Fruit fly (Drosophila melanogaster) S2 (cell line): ENCODE data around the gene CG13055.

ENCODE experiments used
- CG8478 ChIP-seq: fragments of >200 bp; optimal IDR thresholded peaks from 2 replicates; lab custom pipeline; 2018
- CTCF ChIP-seq, 2 experiments: fragments of >200 bp; optimal IDR thresholded peaks; 2 replicates each; lab custom pipeline; 2018

DNA sequence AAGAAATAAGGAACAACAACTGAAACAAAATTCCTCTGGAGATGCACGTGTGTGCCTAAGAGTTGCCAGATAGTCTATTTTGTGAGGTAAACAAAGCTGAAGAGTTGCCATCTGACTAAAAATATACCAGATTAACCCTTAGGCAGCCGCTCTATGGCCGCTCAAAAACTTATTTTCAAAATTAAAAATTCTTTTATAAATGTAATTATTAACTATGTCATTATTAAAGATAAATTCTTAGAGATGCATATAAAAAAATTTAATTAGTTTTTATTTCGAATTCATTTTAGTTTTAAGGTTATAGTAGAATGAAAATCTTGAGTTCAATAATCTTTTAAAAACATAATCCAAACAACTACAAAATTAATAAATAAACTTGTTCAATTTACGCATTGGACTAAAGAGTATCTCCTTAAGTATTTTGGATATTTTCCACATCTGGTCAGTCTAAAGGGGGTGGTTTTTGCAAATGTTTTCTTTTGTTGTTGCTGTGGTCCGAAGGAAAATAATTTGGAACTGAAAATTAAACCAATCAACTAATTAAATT, 23.4 kb downstream of the CG13055 start, which contains the start of gene Tmx3:
- TF ChIP-seq CG8478 (lab: Kevin White, UChicago) (no peak), CTCF (optimal IDR thresholded peaks at IDR 0.05; lab: Kevin White, UChicago) (no peak)
